Fruit fly (Drosophila melanogaster) S2 (cell line): Measurements from ENCODE around the gene CG11373.
A peak's percentile ranks its signal among the peaks of the same experiment; 100 is the strongest.

Source experiments
- CG8478 ChIP-seq: fragments of >200 bp; optimal IDR thresholded peaks from 2 replicates; lab custom pipeline; 2018
- CTCF ChIP-seq, 2 experiments: fragments of >200 bp; optimal IDR thresholded peaks; 2 replicates each; lab custom pipeline; 2018

CG11373 gene

dm6 chr3R:5937715-5938114, 23.1 kb downstream of the CG11373 start:
- TF ChIP-seq CTCF (optimal IDR thresholded peaks at IDR 0.05; lab: Kevin White, UChicago) (no peak), CG8478 (lab: Kevin White, UChicago) (no peak)

- no peak for TF ChIP-seq CG8478 (lab: Kevin White, UChicago)
- TF ChIP-seq CTCF (optimal IDR thresholded peaks at IDR 0.05; lab: Kevin White, UChicago), result peak; percentile 56 to 80
Measured at dm6 chr3R:5927841-5928240, 32.9 kb downstream of the CG11373 start.

DNA sequence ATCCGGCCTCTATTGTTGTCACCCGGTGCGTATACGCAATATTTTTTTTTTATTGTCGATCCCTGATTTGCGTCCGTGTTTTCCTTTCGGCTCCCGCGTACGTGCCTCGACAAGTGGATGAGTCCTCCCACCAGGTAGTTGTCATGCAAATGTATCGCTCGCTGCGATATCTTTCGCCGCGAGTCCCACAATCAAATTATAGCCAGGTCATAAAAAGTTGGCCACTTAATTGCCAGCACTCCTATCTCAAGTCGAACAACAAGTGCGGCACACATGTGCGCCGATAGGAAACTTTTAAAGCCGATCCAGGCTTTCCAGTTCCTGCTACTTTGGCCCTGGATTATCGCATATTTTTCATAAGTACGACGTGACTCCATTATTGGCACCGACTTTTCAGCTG, 36.1 kb downstream of the CG11373 start:
- TF ChIP-seq CTCF (optimal IDR thresholded peaks at IDR 0.05; lab: Kevin White, UChicago) (no peak), CG8478 (lab: Kevin White, UChicago) (no peak)
